Worm (Caenorhabditis elegans): ENCODE measurements around the gene ZK616.8.
"Not testable (repeated sequence)": the region's sequence is repeated elsewhere in the genome, so short reads cannot be mapped to it uniquely, and the experiment has no call there.

ZK616.8 gene

DNA sequence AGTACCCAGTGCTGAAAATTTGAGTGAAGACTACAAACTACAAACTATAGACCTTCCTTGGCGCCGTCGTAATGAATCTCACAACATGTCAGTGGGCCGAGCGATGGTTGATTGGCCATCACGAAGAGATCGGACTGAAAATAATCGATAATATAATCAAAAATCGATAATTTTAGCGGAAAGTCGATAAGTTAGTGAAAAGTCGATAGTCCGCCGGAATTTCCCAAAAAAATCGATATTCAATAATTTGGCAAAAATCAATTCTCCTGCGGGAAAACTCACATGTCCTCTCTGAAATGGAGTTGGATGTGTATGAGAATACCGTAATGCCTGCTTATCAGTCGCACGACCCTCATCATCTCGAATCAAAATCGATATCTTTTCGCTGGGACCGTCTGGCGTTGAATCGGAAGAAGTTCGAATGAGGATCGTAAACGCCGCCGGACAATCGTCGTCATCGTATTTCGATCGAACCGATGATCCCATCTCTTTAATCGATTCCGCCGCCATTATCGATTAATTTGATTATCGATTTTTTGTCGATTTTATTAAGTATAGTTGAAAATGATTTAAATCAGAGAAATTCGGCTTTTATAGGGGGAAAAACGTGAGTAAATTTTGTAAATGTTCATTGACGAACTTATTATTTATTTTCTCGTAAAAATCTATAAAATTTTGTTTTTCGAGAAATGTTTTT lies at the start of gene ZK616.8:
Gene ZK616.8, minus strand, starts transcription at position 553 of the 697 bp plus-strand sequence.
- no peak for TF ChIP-seq B0310.2 (tag; optimal IDR thresholded peaks at IDR 0.05)
- TF ChIP-seq pes-1 (GFP tag; IDR thresholded peaks at IDR 0.05) = no peak
- TF ChIP-seq tra-4 (tag; optimal IDR thresholded peaks at IDR 0.05) = no peak
- no peak for TF ChIP-seq ama-1 (optimal IDR thresholded peaks at IDR 0.05)
- TF ChIP-seq scrt-1 (GFP tag; IDR thresholded peaks at IDR 0.05) = no peak
- no peak for TF ChIP-seq tbx-11 (GFP tag; IDR thresholded peaks at IDR 0.05)
- TF ChIP-seq aly-1 (tag; optimal IDR thresholded peaks at IDR 0.05) = no peak
- no peak for TF ChIP-seq hmbx-1 (tag; optimal IDR thresholded peaks at IDR 0.05)
- no peak for TF ChIP-seq hnd-1 (tag; optimal IDR thresholded peaks at IDR 0.05)
- no peak for TF ChIP-seq ceh-13 (GFP tag; optimal IDR thresholded peaks at IDR 0.05)
- TF ChIP-seq F13C5.2 (tag; optimal IDR thresholded peaks at IDR 0.05) = no peak
- no peak for TF ChIP-seq ets-7 (tag; optimal IDR thresholded peaks at IDR 0.05)
- TF ChIP-seq hmg-4 (GFP tag; optimal IDR thresholded peaks at IDR 0.05) = no peak
- no peak for TF ChIP-seq ceh-36 (tag; optimal IDR thresholded peaks at IDR 0.05)
- TF ChIP-seq flt-1 (GFP tag; IDR thresholded peaks at IDR 0.05) = no peak
- no peak for TF ChIP-seq sea-1 (GFP tag; conservative IDR thresholded peaks at IDR 0.05)
- no peak for TF ChIP-seq tbx-37 (GFP tag; conservative IDR thresholded peaks at IDR 0.05)

DNA sequence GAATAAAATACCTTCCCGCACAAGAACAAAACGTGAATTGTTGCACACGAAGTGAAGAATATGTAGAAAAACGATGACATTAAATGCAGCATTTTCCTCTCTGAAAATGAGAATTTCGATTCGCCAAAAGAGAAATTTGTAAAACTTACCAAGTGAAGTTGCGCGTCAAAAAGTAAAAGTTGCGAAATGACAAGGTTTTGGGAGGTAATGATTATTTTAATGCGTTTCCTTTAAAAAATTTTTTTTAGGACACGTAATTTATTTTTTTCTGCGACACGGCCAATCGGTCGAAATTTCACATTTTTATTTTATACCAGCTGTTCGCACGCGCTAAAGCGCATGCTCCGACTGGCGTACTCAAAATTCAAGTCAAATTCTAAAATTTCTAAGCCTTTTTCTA lies 44.0 kb upstream of the ZK616.8 start, which contains the start of gene Y4C6A.3:
Gene Y4C6A.3, minus strand, starts transcription at position 101 of the 400 bp plus-strand sequence.
- TF ChIP-seq pes-1 (GFP tag; IDR thresholded peaks at IDR 0.05); hmg-4 (GFP tag; optimal IDR thresholded peaks at IDR 0.05); sea-1 (GFP tag; conservative IDR thresholded peaks at IDR 0.05): not testable (repeated sequence)

DNA sequence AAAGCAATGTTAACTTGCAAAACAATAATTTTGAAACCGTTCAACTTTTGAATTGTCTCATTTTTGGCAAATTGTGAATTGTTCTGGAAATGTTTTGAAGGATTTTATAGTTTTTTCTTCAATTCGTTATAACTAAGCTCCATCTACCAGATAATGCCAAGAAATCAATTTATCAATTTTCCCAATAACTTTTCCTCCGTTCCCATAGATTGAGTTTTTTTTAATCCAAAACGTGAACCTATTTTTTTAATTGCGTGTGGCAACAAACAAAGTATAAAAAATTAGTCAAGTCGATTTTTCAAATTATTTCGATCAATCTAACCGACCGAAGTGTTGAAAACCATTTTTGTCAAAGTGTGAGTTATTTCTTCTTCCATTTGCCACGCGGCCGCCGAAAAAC lies 40.7 kb upstream of the ZK616.8 start, which contains the start of gene Y4C6A.4:
Gene Y4C6A.4, plus strand, starts transcription at position 301 of the 400 bp plus-strand sequence.
- TF ChIP-seq sea-1 (GFP tag; conservative IDR thresholded peaks at IDR 0.05) (no peak), hmg-4 (GFP tag; optimal IDR thresholded peaks at IDR 0.05) (no peak), B0310.2 (tag; optimal IDR thresholded peaks at IDR 0.05) (no peak), hnd-1 (tag; optimal IDR thresholded peaks at IDR 0.05) (no peak), pes-1 (GFP tag; IDR thresholded peaks at IDR 0.05) (no peak), ama-1 (optimal IDR thresholded peaks at IDR 0.05) (no peak), F13C5.2 (tag; optimal IDR thresholded peaks at IDR 0.05) (no peak), ets-7 (tag; optimal IDR thresholded peaks at IDR 0.05) (no peak), ceh-13 (GFP tag; optimal IDR thresholded peaks at IDR 0.05) (no peak), tbx-37 (GFP tag; conservative IDR thresholded peaks at IDR 0.05) (no peak), aly-1 (tag; optimal IDR thresholded peaks at IDR 0.05) (no peak), tbx-11 (GFP tag; IDR thresholded peaks at IDR 0.05) (no peak), hmbx-1 (tag; optimal IDR thresholded peaks at IDR 0.05) (no peak), ceh-36 (tag; optimal IDR thresholded peaks at IDR 0.05) (no peak)

DNA sequence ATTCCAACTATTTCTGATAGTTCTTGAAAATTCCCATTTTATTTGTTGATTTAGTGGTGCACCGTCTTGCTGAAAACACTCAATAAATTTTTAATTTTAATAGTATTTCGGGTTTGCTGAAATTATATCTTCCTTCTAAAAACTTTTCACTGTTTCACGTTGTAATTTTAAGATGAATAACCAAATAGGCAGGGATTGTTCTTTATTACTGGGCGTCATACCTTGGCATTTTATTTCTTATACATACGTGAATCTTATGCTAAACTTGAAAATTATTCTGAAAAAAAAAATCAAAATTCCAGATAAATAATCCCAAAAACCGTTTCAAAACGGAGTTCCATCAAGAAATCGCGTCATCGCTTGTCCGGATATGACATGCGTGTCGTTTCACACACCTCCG lies 26.7 kb upstream of the ZK616.8 start, which contains the start of gene mgl-3:
Gene mgl-3, plus strand, starts transcription at position 301 of the 400 bp plus-strand sequence.
- TF ChIP-seq ceh-13 (GFP tag; optimal IDR thresholded peaks at IDR 0.05) = no peak
- no peak for TF ChIP-seq flt-1 (GFP tag; IDR thresholded peaks at IDR 0.05)
- no peak for TF ChIP-seq hmg-4 (GFP tag; optimal IDR thresholded peaks at IDR 0.05)
- no peak for TF ChIP-seq B0310.2 (tag; optimal IDR thresholded peaks at IDR 0.05)
- TF ChIP-seq scrt-1 (GFP tag; IDR thresholded peaks at IDR 0.05) = no peak
- TF ChIP-seq aly-1 (tag; optimal IDR thresholded peaks at IDR 0.05) = no peak
- no peak for TF ChIP-seq pes-1 (GFP tag; IDR thresholded peaks at IDR 0.05)
- no peak for TF ChIP-seq ets-7 (tag; optimal IDR thresholded peaks at IDR 0.05)
- no peak for TF ChIP-seq F13C5.2 (tag; optimal IDR thresholded peaks at IDR 0.05)
- TF ChIP-seq tbx-11 (GFP tag; IDR thresholded peaks at IDR 0.05) = no peak
- no peak for TF ChIP-seq sea-1 (GFP tag; conservative IDR thresholded peaks at IDR 0.05)
- TF ChIP-seq hmbx-1 (tag; optimal IDR thresholded peaks at IDR 0.05) = no peak
- no peak for TF ChIP-seq ama-1 (optimal IDR thresholded peaks at IDR 0.05)
- no peak for TF ChIP-seq tra-4 (tag; optimal IDR thresholded peaks at IDR 0.05)
- no peak for TF ChIP-seq ceh-36 (tag; optimal IDR thresholded peaks at IDR 0.05)
- TF ChIP-seq tbx-37 (GFP tag; conservative IDR thresholded peaks at IDR 0.05) = no peak
- no peak for TF ChIP-seq hnd-1 (tag; optimal IDR thresholded peaks at IDR 0.05)

DNA sequence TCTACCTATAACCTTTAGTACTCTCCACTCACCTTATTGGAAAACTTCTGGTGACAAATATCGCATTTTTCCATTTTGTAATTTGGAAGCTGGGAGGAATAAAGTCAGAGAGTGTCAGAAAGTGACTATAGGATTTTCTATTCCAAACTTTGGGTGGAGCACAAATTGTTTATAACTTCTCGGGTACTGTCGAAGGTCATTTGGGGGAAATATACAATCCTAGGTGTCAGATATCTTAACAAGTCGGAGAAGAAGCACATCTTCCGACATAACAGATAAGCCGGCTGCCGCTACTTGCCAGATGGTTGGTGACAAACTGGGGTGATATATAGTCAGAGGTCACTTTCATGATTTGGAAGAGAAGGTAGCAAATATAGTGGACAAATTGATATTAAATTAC lies 7.1 kb upstream of the ZK616.8 start, which contains the start of gene ehn-3:
Gene ehn-3, minus strand, starts transcription at position 101 of the 400 bp plus-strand sequence.
- no peak for TF ChIP-seq flt-1 (GFP tag; IDR thresholded peaks at IDR 0.05)

DNA sequence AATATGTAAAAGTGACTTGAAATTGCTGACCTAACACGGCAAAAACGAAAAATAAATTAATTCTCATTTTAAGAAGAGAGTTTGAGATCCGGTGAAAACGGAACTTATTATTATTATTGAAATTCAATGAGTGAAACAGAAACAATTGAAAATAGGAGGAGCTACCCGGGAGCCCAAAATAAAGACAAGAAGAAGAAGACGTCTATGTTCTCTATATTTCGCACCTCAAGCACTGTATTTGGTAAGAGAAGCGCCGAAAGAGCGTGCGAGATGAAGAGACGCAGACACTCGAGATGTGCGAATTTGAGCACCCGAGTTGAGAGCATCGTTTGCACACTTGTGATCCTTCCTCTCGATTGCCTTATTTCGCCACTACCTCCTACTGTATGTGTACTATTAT lies 3.7 kb upstream of the ZK616.8 start, which contains the start of gene spp-7:
Gene spp-7, minus strand, starts transcription at position 101 of the 400 bp plus-strand sequence.
- TF ChIP-seq ets-7 (tag; optimal IDR thresholded peaks at IDR 0.05) = no peak
- TF ChIP-seq sea-1 (GFP tag; conservative IDR thresholded peaks at IDR 0.05) = no peak
- no peak for TF ChIP-seq F13C5.2 (tag; optimal IDR thresholded peaks at IDR 0.05)
- no peak for TF ChIP-seq B0310.2 (tag; optimal IDR thresholded peaks at IDR 0.05)
- no peak for TF ChIP-seq hmbx-1 (tag; optimal IDR thresholded peaks at IDR 0.05)
- no peak for TF ChIP-seq ceh-13 (GFP tag; optimal IDR thresholded peaks at IDR 0.05)
- TF ChIP-seq tbx-37 (GFP tag; conservative IDR thresholded peaks at IDR 0.05) = no peak
- TF ChIP-seq flt-1 (GFP tag; IDR thresholded peaks at IDR 0.05) = no peak

DNA sequence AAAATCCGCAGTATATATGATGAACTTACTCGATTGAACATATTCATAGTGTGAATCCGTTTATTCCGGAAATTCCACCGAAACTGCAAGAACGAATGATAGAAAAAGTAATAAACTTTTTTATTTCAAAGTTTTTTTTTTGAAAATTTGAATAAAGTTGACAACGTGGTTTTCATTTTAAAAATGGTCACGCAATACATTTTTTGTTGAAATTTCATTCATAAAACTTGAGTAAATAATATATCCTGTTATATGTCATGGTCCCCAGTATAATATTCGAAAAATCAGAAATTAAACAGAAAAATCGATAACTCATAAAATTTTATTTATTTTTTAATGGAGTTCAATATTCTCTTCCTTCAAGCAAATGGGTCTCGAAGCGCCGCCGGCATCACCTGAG lies 873 bp downstream of the ZK616.8 start, which contains the start of gene ZK616.65:
Gene ZK616.65, minus strand, starts transcription at position 101 of the 400 bp plus-strand sequence.
- TF ChIP-seq hnd-1 (tag; optimal IDR thresholded peaks at IDR 0.05) (no peak), hmbx-1 (tag; optimal IDR thresholded peaks at IDR 0.05) (no peak), hmg-4 (GFP tag; optimal IDR thresholded peaks at IDR 0.05) (no peak), tra-4 (tag; optimal IDR thresholded peaks at IDR 0.05) (no peak), aly-1 (tag; optimal IDR thresholded peaks at IDR 0.05) (no peak), ceh-13 (GFP tag; optimal IDR thresholded peaks at IDR 0.05) (no peak), F13C5.2 (tag; optimal IDR thresholded peaks at IDR 0.05) (no peak), scrt-1 (GFP tag; IDR thresholded peaks at IDR 0.05) (no peak)

Data from whole organism, early embryonic.